Worm (Caenorhabditis elegans): ENCODE measurements around the gene F54E7.6.

- TF ChIP-seq cnd-1 (tag; optimal IDR thresholded peaks at IDR 0.05), result no peak
- TF ChIP-seq sptf-1 (tag; optimal IDR thresholded peaks at IDR 0.05), result no peak
- TF ChIP-seq flh-1 (GFP tag; optimal IDR thresholded peaks at IDR 0.05), result no peak
- TF ChIP-seq ztf-11 (tag; optimal IDR thresholded peaks at IDR 0.05), result no peak
- no peak for TF ChIP-seq lin-32 (GFP tag; optimal IDR thresholded peaks at IDR 0.05)
- no peak for TF ChIP-seq ces-1 (GFP tag; optimal IDR thresholded peaks at IDR 0.05)
- no peak for TF ChIP-seq pha-4 (tag; optimal IDR thresholded peaks at IDR 0.05)
- TF ChIP-seq unc-39 (tag; optimal IDR thresholded peaks at IDR 0.05), result no peak
- no peak for TF ChIP-seq nhr-28 (tag; optimal IDR thresholded peaks at IDR 0.05)
- TF ChIP-seq lin-13 (tag; optimal IDR thresholded peaks at IDR 0.05), result no peak
- TF ChIP-seq snpc-4 (tag; optimal IDR thresholded peaks at IDR 0.05), result no peak
- no peak for TF ChIP-seq mep-1 (tag; optimal IDR thresholded peaks at IDR 0.05)
These were observed 3.0 kb upstream of the F54E7.6 start, which contains the start of gene par-3 for ce11 chrIII:5663933-5664332.
